Fruit fly (Drosophila melanogaster): Measurements from ENCODE around the gene Or69a.

The Or69a gene

DNA sequence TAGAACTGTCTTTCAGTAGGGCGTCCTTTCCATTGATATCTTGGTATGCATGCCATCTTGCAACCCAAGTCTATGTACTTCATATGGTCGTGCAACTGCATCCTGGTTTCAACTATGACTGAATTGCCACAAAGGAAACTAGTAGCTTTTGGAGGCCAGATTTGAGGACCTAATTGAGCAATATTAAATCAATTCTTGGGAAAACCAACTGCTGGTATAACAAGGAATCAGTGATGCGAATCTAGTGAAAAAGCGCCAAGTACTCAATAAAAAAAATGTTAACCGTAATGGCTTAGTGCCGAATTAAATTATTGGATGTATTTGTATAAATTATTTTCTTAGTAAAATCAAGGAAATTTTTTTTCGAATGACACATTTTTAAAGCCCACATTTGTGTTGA lies at the start of gene Or69a:
TSS of gene Or69a (minus strand) at position 101 of the 400 bp plus-strand sequence.
- TF ChIP-seq Sin3A (optimal IDR thresholded peaks at IDR 0.05) (no peak), h (optimal IDR thresholded peaks at IDR 0.05) (no peak), ttk (optimal IDR thresholded peaks at IDR 0.05) (no peak), insv (optimal IDR thresholded peaks at IDR 0.05) (no peak)

dm6 chr3L:13015823-13016465 lies 48.4 kb upstream of the Or69a start, which contains the start of gene CG11267:
TSS of gene CG11267 (plus strand) at chr3L:13016050.
- TF ChIP-seq psq (optimal IDR thresholded peaks at IDR 0.05): no peak
- TF ChIP-seq Myc (optimal IDR thresholded peaks at IDR 0.05): no peak
- TF ChIP-seq insv (optimal IDR thresholded peaks at IDR 0.05): no peak
- TF ChIP-seq Sin3A (optimal IDR thresholded peaks at IDR 0.05): no peak
- no peak for TF ChIP-seq h (optimal IDR thresholded peaks at IDR 0.05)
- TF ChIP-seq ttk (optimal IDR thresholded peaks at IDR 0.05): no peak

DNA sequence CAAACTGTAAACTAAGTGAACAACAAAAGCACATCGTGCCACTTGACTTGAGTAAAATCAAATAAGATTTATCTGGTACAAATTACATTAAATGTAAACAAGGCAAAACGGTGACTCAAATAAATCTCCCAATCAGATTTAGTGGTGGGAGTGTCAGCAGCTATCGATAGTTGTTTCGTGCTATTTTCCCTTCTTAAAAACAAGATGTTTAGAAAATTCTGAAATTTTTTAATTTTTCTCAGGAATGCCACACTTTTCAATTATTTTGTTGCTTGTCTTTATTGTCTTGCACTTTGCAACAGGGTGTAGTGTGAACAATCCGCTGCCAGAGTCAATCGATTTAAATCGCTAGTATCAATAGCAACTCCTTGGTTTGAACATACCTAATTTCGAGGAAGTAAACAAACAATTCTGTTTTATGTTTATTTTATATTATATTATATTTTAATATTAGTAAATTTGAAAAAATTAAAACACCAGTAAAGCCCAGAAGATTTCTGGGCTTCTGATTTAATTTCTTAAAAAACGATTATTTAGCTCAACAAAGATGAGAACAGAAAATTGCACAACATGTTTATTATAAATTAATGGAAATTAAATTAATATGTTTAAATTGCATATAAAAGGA lies 47.8 kb upstream of the Or69a start, which contains the start of gene MICAL-like:
TSS of gene MICAL-like (minus strand) at position 138 of the 628 bp plus-strand sequence.
- TF ChIP-seq Myc (optimal IDR thresholded peaks at IDR 0.05) (no peak), psq (optimal IDR thresholded peaks at IDR 0.05) (no peak), Sin3A (optimal IDR thresholded peaks at IDR 0.05) (no peak), h (optimal IDR thresholded peaks at IDR 0.05) (no peak), insv (optimal IDR thresholded peaks at IDR 0.05) (no peak), ttk (optimal IDR thresholded peaks at IDR 0.05) (no peak)

DNA sequence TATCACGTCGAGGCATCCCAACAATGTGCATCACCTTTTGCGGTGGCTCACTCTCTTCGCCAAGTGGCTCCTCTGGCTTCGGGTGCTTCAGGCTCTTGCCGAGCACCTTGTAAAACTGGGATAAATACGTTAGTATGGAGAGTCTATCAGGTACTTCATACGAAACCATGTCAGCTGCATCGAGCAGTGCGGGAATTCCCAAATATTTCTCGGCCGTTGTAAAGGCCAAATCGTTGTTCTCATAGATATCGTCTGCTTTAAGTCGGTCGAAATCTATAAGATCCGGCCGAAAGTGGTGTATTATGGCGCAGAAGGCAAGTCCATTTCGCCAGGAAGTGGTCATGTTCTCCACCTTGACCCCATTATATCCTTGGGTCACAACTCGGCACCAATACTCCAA lies 47.2 kb upstream of the Or69a start:
- TF ChIP-seq insv (optimal IDR thresholded peaks at IDR 0.05): no peak
- TF ChIP-seq h (optimal IDR thresholded peaks at IDR 0.05): no peak

DNA sequence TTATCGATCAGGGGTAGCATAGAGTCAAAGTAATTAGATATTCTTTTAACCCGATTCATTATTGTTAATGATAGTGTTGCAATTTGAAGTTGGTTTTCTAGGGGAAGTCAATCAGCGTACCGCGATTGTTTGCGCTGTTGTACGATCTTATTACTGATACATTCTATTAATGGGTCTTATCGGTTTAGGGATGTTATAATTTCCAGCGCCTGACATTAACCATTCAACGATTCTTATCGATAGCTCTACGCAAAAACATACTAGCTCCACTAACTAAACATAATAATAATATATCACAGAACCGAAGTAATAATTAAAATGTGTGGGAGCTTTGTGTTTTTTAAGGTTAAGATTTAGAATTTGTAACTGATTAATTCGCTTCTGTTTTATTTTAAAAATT lies 44.0 kb upstream of the Or69a start, which contains the start of gene Cul6:
TSS of gene Cul6 (minus strand) at position 175 of the 400 bp plus-strand sequence.
- TF ChIP-seq Sin3A (optimal IDR thresholded peaks at IDR 0.05) (no peak), h (optimal IDR thresholded peaks at IDR 0.05) (no peak), ttk (optimal IDR thresholded peaks at IDR 0.05) (no peak), Myc (optimal IDR thresholded peaks at IDR 0.05) (no peak), insv (optimal IDR thresholded peaks at IDR 0.05) (no peak), psq (optimal IDR thresholded peaks at IDR 0.05) (no peak)

DNA sequence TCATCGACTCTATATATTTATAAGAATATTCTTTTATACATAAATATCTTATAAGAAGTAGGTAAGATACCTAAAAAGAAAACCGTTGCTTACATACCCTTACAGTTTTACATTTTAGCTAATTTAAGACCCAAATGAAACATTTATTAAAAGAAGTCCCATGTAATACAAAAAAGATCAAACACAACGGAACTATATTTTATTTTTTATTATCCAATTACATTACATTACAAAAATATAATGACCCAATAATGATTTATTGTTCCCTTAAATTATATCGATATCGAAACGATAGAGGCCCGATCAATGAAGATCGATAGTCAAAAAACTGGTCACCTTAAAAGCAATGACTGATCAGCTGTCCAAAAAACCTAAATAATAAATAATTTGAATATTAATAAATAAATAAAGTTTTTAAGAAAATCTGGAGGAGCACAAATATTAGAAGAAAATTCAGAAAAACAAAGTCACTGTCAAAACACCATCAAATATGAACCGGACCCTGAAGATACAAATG lies 40.5 kb upstream of the Or69a start:
- TF ChIP-seq Sin3A (optimal IDR thresholded peaks at IDR 0.05): no peak
- TF ChIP-seq insv (optimal IDR thresholded peaks at IDR 0.05): no peak
- no peak for TF ChIP-seq psq (optimal IDR thresholded peaks at IDR 0.05)
- TF ChIP-seq Myc (optimal IDR thresholded peaks at IDR 0.05): no peak
- no peak for TF ChIP-seq h (optimal IDR thresholded peaks at IDR 0.05)
- no peak for TF ChIP-seq ttk (optimal IDR thresholded peaks at IDR 0.05)

dm6 chr3L:13006490-13006889 lies 39.0 kb upstream of the Or69a start, which contains the start of gene CG11263:
TSS of gene CG11263 (plus strand) at chr3L:13006817.
- TF ChIP-seq h (optimal IDR thresholded peaks at IDR 0.05) (no peak), psq (optimal IDR thresholded peaks at IDR 0.05) (no peak), Sin3A (optimal IDR thresholded peaks at IDR 0.05) (no peak), Myc (optimal IDR thresholded peaks at IDR 0.05) (no peak), insv (optimal IDR thresholded peaks at IDR 0.05) (no peak), ttk (optimal IDR thresholded peaks at IDR 0.05) (no peak)

DNA sequence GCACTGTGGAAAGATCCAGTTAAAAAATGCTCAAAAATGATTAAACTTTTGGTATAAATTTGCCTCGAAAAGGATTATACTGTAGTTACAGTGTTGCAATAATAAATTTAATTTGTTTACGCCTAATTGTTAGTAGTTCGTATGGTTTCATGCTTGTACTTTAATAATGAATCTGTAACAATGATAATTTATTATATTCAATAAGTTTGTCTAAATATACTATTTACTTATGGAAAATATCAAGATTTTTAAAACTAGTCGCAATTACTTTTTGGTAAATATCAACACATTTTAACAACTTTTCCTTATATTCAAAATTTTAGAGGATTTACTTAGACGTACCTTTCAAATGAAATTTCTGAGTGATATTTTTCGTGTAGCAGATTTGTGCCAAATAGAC lies 27.3 kb upstream of the Or69a start, which contains the start of gene CG11262:
TSS of gene CG11262 (plus strand) at position 301 of the 400 bp plus-strand sequence.
- TF ChIP-seq h (optimal IDR thresholded peaks at IDR 0.05) (no peak), Sin3A (optimal IDR thresholded peaks at IDR 0.05) (no peak), Myc (optimal IDR thresholded peaks at IDR 0.05) (no peak), ttk (optimal IDR thresholded peaks at IDR 0.05) (no peak), insv (optimal IDR thresholded peaks at IDR 0.05) (no peak), psq (optimal IDR thresholded peaks at IDR 0.05) (no peak)

dm6 chr3L:12972259-12972658 lies 4.7 kb upstream of the Or69a start, which contains the start of the genes CG10748 and CG10749:
TSS of gene CG10748 (minus strand) at chr3L:12972359.
TSS of gene CG10749 (plus strand) at chr3L:12972474.
- no peak for TF ChIP-seq insv (optimal IDR thresholded peaks at IDR 0.05)

dm6 chr3L:12954547-12954946 lies 13.0 kb downstream of the Or69a start, which contains the start of gene CG10752:
TSS of gene CG10752 (minus strand) at chr3L:12954647.
- TF ChIP-seq Myc (optimal IDR thresholded peaks at IDR 0.05) (no peak), h (optimal IDR thresholded peaks at IDR 0.05) (no peak), psq (optimal IDR thresholded peaks at IDR 0.05) (no peak), Sin3A (optimal IDR thresholded peaks at IDR 0.05) (no peak), ttk (optimal IDR thresholded peaks at IDR 0.05) (no peak), insv (optimal IDR thresholded peaks at IDR 0.05) (no peak)

DNA sequence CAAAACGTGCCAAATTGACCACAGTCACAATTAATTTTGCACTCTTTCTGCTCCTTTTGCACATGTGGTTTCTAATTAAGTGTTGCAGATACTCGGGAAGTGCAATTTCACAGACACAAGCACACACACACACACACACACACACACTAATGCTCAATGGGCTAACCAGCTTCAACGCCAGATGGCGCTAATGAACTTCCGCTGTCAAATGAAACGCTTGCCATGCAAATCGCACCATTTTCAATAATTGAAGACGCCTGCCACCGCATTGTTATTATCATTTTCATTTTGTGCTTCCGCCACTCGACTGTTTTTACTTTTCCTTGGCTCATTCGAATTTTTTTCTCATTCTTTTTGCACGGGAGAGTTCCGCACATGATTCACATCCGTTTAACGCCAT lies 18.1 kb downstream of the Or69a start:
- no peak for TF ChIP-seq insv (optimal IDR thresholded peaks at IDR 0.05)
- TF ChIP-seq h (optimal IDR thresholded peaks at IDR 0.05): no peak
- TF ChIP-seq ttk (optimal IDR thresholded peaks at IDR 0.05): no peak
- no peak for TF ChIP-seq Sin3A (optimal IDR thresholded peaks at IDR 0.05)
- no peak for TF ChIP-seq psq (optimal IDR thresholded peaks at IDR 0.05)
- no peak for TF ChIP-seq Myc (optimal IDR thresholded peaks at IDR 0.05)

DNA sequence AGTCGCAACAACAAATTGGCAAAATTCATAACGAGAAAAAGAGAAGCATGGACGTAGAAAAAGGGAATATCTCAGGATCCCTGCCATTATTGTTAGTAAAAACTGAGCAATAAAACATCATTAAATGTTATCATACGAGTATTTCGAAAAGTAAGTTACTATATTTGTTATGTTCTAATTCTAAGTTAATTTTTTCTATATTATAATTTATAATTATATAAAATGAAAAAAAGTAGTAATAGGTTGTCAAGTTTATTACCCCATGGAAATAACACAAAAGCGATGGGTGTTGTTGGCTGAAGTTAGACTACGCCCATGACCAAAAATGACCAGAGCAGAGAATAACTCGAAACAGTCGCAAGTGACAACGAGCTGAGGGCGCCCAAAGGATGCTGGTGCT lies 52.1 kb downstream of the Or69a start:
- no peak for TF ChIP-seq h (optimal IDR thresholded peaks at IDR 0.05)
- TF ChIP-seq insv (optimal IDR thresholded peaks at IDR 0.05): no peak
- no peak for TF ChIP-seq Sin3A (optimal IDR thresholded peaks at IDR 0.05)

Measured in Kc167 (cell line).